Fruit fly (Drosophila melanogaster) whole organism, embryonic: ENCODE data around the gene Cnb.
A peak's percentile ranks its signal among the peaks of the same experiment; 100 is the strongest.

Experiments
- Awh ChIP-seq: fragments of 200-800 bp; sonication (Bioruptor generic); IDR thresholded peaks from 2 replicates; pipeline ENCODE4, ENCODE4 v1.3.6; 2022; ENCODE audit warnings: missing biosample characterization, missing genetic modification characterization
- BEAF-32 ChIP-seq: fragments of 200-800 bp; sonication (Bioruptor generic); optimal IDR thresholded peaks from 3 replicates; lab custom pipeline; 2017; ENCODE audit warnings: missing biosample characterization, missing genetic modification characterization, mild to moderate bottlenecking, moderate library complexity, missing genetic modification reagents
- CG10431 ChIP-seq: fragments of 200-800 bp; sonication (Bioruptor generic); optimal IDR thresholded peaks from 3 replicates; lab custom pipeline; 2018; ENCODE audit warnings: missing biosample characterization, mild to moderate bottlenecking, missing genetic modification characterization
- CG14014 ChIP-seq: fragments of 200-800 bp; sonication (Bioruptor generic); IDR thresholded peaks from 2 replicates; pipeline ENCODE4 v1.3.6; 2022; ENCODE audit warnings: missing biosample characterization, missing genetic modification characterization
- CG15073 ChIP-seq: fragments of 200-800 bp; sonication (Bioruptor generic); optimal IDR thresholded peaks from 2 replicates; lab custom pipeline; 2016; ENCODE audit warnings: missing biosample characterization, missing genetic modification characterization
- CG1647 ChIP-seq: fragments of 200-800 bp; sonication (Bioruptor generic); optimal IDR thresholded peaks from 3 replicates; lab custom pipeline; 2016; ENCODE audit warnings: missing biosample characterization, missing genetic modification characterization
- CG1832 ChIP-seq: fragments of 200-800 bp; sonication (Bioruptor generic); optimal IDR thresholded peaks from 2 replicates; lab custom pipeline; 2017; ENCODE audit warnings: missing biosample characterization, mild to moderate bottlenecking, missing genetic modification characterization, inconsistent platforms
- CG2875 ChIP-seq: fragments of 200-800 bp; sonication (Bioruptor generic); optimal IDR thresholded peaks from 2 replicates; lab custom pipeline; 2017; ENCODE audit warnings: missing biosample characterization, mild to moderate bottlenecking, missing genetic modification characterization, missing genetic modification reagents
- CG3163 ChIP-seq: fragments of 200-800 bp; sonication (Bioruptor generic); optimal IDR thresholded peaks from 3 replicates; lab custom pipeline; 2016; ENCODE audit warnings: missing biosample characterization, missing genetic modification characterization
- CG3726 ChIP-seq: fragments of 200-800 bp; sonication (Bioruptor generic); IDR thresholded peaks from 3 replicates; pipeline ENCODE4, ENCODE4 v1.3.6; 2022; ENCODE audit warnings: missing biosample characterization, missing genetic modification characterization
- CG4282 ChIP-seq: fragments of 200-800 bp; sonication (Bioruptor generic); optimal IDR thresholded peaks from 2 replicates; lab custom pipeline; 2016; ENCODE audit warnings: missing biosample characterization, missing genetic modification characterization
- CG7987 ChIP-seq: fragments of 200-800 bp; sonication (Bioruptor generic); optimal IDR thresholded peaks from 2 replicates; lab custom pipeline; 2018; ENCODE audit warnings: missing biosample characterization, mild to moderate bottlenecking, missing genetic modification characterization, moderate library complexity
- CG9817 ChIP-seq: fragments of 200-800 bp; sonication (Bioruptor generic); optimal IDR thresholded peaks from 2 replicates; lab custom pipeline; 2018; ENCODE audit warnings: missing biosample characterization, mild to moderate bottlenecking, missing genetic modification characterization, moderate library complexity
- Deaf1 ChIP-seq: fragments of 200-800 bp; optimal IDR thresholded peaks from 3 replicates; lab custom pipeline; 2019; ENCODE audit warnings: missing biosample characterization, mild to moderate bottlenecking, missing genetic modification characterization, moderate library complexity
- Drgx ChIP-seq: fragments of 200-800 bp; sonication (Bioruptor generic); IDR thresholded peaks from 2 replicates; pipeline ENCODE4 v1.3.6; 2022; ENCODE audit warnings: missing biosample characterization, missing genetic modification characterization
- Hey ChIP-seq: fragments of 200-800 bp; sonication (Bioruptor generic); optimal IDR thresholded peaks from 3 replicates; lab custom pipeline; 2018; ENCODE audit warnings: missing biosample characterization, mild to moderate bottlenecking, missing genetic modification characterization
- Jarid2 ChIP-seq: fragments of 200-800 bp; sonication (Bioruptor generic); optimal IDR thresholded peaks from 3 replicates; lab custom pipeline; 2017; ENCODE audit warnings: mild to moderate bottlenecking, missing biosample characterization, missing genetic modification reagents, missing genetic modification characterization
- MESR4 ChIP-seq: fragments of 200-800 bp; sonication (Bioruptor generic); optimal IDR thresholded peaks from 2 replicates; lab custom pipeline; 2018; ENCODE audit warnings: missing biosample characterization, mild to moderate bottlenecking, missing genetic modification characterization, moderate library complexity
- Med ChIP-seq: fragments of 200-800 bp; sonication (Bioruptor generic); peaks from one replicate; lab custom pipeline; 2016; ENCODE audit warnings: missing biosample characterization, missing genetic modification characterization, mild to moderate bottlenecking, inconsistent platforms, moderate library complexity
- NC2β ChIP-seq: fragments of 200-800 bp; sonication (Bioruptor generic); optimal IDR thresholded peaks from 2 replicates; lab custom pipeline; 2016; ENCODE audit warnings: missing biosample characterization, missing genetic modification characterization
- Nf-YB ChIP-seq: fragments of 200-800 bp; sonication (Bioruptor generic); optimal IDR thresholded peaks from 3 replicates; lab custom pipeline; 2019; ENCODE audit warnings: missing biosample characterization, mild to moderate bottlenecking, missing genetic modification characterization, moderate library complexity
- Nf-YC ChIP-seq: fragments of 200-800 bp; optimal IDR thresholded peaks from 3 replicates; lab custom pipeline; 2019; ENCODE audit warnings: missing biosample characterization, mild to moderate bottlenecking, missing genetic modification characterization, moderate library complexity
- Poxn ChIP-seq: fragments of 200-800 bp; sonication (Bioruptor generic); IDR thresholded peaks from 2 replicates; pipeline ENCODE4 v1.3.6; 2022; ENCODE audit warnings: missing biosample characterization, missing genetic modification characterization
- ab ChIP-seq: fragments of 200-800 bp; sonication (Bioruptor generic); optimal IDR thresholded peaks from 2 replicates; lab custom pipeline; 2016; ENCODE audit warnings: missing biosample characterization, missing genetic modification characterization
- abd-A ChIP-seq: fragments of 200-800 bp; sonication (Bioruptor generic); optimal IDR thresholded peaks from 3 replicates; lab custom pipeline; 2019; ENCODE audit warnings: missing biosample characterization, mild to moderate bottlenecking, missing genetic modification characterization, moderate library complexity
- cg ChIP-seq: fragments of 200-800 bp; sonication (Bioruptor generic); optimal IDR thresholded peaks from 3 replicates; lab custom pipeline; 2019; ENCODE audit warnings: missing biosample characterization, mild to moderate bottlenecking, missing genetic modification characterization, moderate library complexity
- chinmo ChIP-seq: fragments of 200-800 bp; sonication (Bioruptor generic); IDR thresholded peaks from 4 replicates; pipeline ENCODE4 v1.3.6; 2022; ENCODE audit warnings: missing biosample characterization, missing genetic modification characterization; ENCODE audit not compliant: partially characterized antibody
- crol ChIP-seq: fragments of 200-800 bp; sonication (Bioruptor generic); IDR thresholded peaks from 2 replicates; pipeline ENCODE4 v1.3.6; 2022; ENCODE audit warnings: missing biosample characterization, missing genetic modification characterization
- danr ChIP-seq: fragments of 200-800 bp; sonication (Bioruptor generic); IDR thresholded peaks from 2 replicates; pipeline ENCODE4 v1.3.6; 2022; ENCODE audit warnings: missing biosample characterization, missing genetic modification characterization
- dimm ChIP-seq: fragments of 200-800 bp; sonication (Bioruptor generic); IDR thresholded peaks from 2 replicates; pipeline ENCODE4 v1.3.6; 2022; ENCODE audit warnings: missing biosample characterization, missing genetic modification characterization
- ewg ChIP-seq: fragments of 200-800 bp; sonication (Bioruptor generic); optimal IDR thresholded peaks from 3 replicates; lab custom pipeline; 2017; ENCODE audit warnings: mild to moderate bottlenecking, missing biosample characterization, missing genetic modification reagents, missing genetic modification characterization
- grn ChIP-seq: fragments of 200-800 bp; sonication (Bioruptor generic); optimal IDR thresholded peaks from 3 replicates; lab custom pipeline; 2017; ENCODE audit warnings: missing biosample characterization, missing genetic modification characterization
- her ChIP-seq: fragments of 200-800 bp; sonication (Bioruptor generic); optimal IDR thresholded peaks from 2 replicates; lab custom pipeline; 2016; ENCODE audit warnings: missing biosample characterization, missing genetic modification characterization
- kay ChIP-seq: fragments of 200-800 bp; sonication (Bioruptor generic); optimal IDR thresholded peaks from 2 replicates; lab custom pipeline; 2016; ENCODE audit warnings: missing biosample characterization, missing genetic modification characterization
- ken ChIP-seq: fragments of 200-800 bp; sonication (Bioruptor generic); IDR thresholded peaks from 3 replicates; pipeline ENCODE4 v1.3.6; 2022; ENCODE audit warnings: missing biosample characterization, missing genetic modification characterization
- nerfin-1 ChIP-seq: fragments of 200-800 bp; sonication (Bioruptor generic); optimal IDR thresholded peaks from 3 replicates; lab custom pipeline; 2019; ENCODE audit warnings: missing biosample characterization, mild to moderate bottlenecking, missing genetic modification characterization, moderate library complexity
- sd ChIP-seq: fragments of 200-800 bp; sonication (Bioruptor generic); optimal IDR thresholded peaks from 3 replicates; lab custom pipeline; 2018; ENCODE audit warnings: missing biosample characterization, mild to moderate bottlenecking, missing genetic modification characterization, moderate library complexity
- sens ChIP-seq: fragments of 200-800 bp; sonication (Bioruptor generic); peaks from one replicate; lab custom pipeline; 2016; ENCODE audit warnings: missing biosample characterization, missing genetic modification characterization
- seq ChIP-seq: fragments of 200-800 bp; sonication (Bioruptor generic); IDR thresholded peaks from 2 replicates; pipeline ENCODE4 v1.3.6; 2022; ENCODE audit warnings: missing biosample characterization, missing genetic modification characterization
- sna ChIP-seq: fragments of 200-800 bp; sonication (Bioruptor generic); IDR thresholded peaks from 2 replicates; pipeline ENCODE4 v1.3.6; 2022; ENCODE audit warnings: missing biosample characterization, missing genetic modification characterization; ENCODE audit not compliant: partially characterized antibody
- sug ChIP-seq: fragments of 200-800 bp; optimal IDR thresholded peaks from 2 replicates; lab custom pipeline; 2019; ENCODE audit warnings: missing biosample characterization, mild to moderate bottlenecking, missing genetic modification characterization, moderate library complexity
- vfl ChIP-seq: fragments of 200-800 bp; sonication (Bioruptor generic); optimal IDR thresholded peaks from 2 replicates; lab custom pipeline; 2016; ENCODE audit warnings: missing biosample characterization, missing genetic modification characterization
- vvl ChIP-seq: fragments of 200-800 bp; sonication (Bioruptor generic); IDR thresholded peaks from 2 replicates; pipeline ENCODE4 v1.3.6; 2022; ENCODE audit warnings: missing biosample characterization, missing genetic modification characterization
- yki ChIP-seq: fragments of >200 bp; optimal IDR thresholded peaks from 3 replicates; lab custom pipeline; 2018

The Cnb gene

dm6 chr3L:1920943-1921342 is 26.4 kb upstream of the Cnb start, which contains the start of gene Dbx (continued):
- peak; percentile 17 for TF ChIP-seq ewg (GFP tag; lab: Kevin White, UChicago)
- TF ChIP-seq CG1832 (GFP tag; lab: Kevin White, UChicago), result peak; percentile 69
- no peak for TF ChIP-seq dimm (GFP tag; lab: Robert Waterston, UW)
- TF ChIP-seq grn (GFP tag; lab: Kevin White, UChicago), result no peak
- no peak for TF ChIP-seq CG2875 (GFP tag; lab: Kevin White, UChicago)
- peak; percentile 39 for TF ChIP-seq yki (lab: Kevin White, UChicago)
- peak; percentile 51 for TF ChIP-seq Jarid2 (GFP tag; lab: Kevin White, UChicago)
- TF ChIP-seq seq (GFP tag; lab: Robert Waterston, UW), result peak; percentile 67; the same call in 1 of the 2 replicates
- peak; percentile 63 for TF ChIP-seq cg (GFP tag; lab: Kevin White, UChicago)
- no peak for TF ChIP-seq CG4282

dm6 chr3L:1928959-1929358 is 18.4 kb upstream of the Cnb start:
- TF ChIP-seq Nf-YC (tag; lab: Kevin White, UChicago), result peak; percentile 85
- TF ChIP-seq seq (GFP tag; lab: Robert Waterston, UW), result peak; percentile 55
- TF ChIP-seq danr (GFP tag; lab: Robert Waterston, UW), result no peak
- TF ChIP-seq Hey (tag; lab: Kevin White, UChicago), result peak; percentile 15
- peak; percentile 35 for TF ChIP-seq nerfin-1 (tag; lab: Kevin White, UChicago)
- no peak for TF ChIP-seq CG14014 (GFP tag; lab: Robert Waterston, UW)
- TF ChIP-seq BEAF-32 (GFP tag; lab: Kevin White, UChicago), result no peak
- TF ChIP-seq CG1647 (GFP tag; lab: Kevin White, UChicago), result no peak
- peak; percentile 85 for TF ChIP-seq Nf-YB (GFP tag; lab: Kevin White, UChicago)
- TF ChIP-seq sd (tag; lab: Kevin White, UChicago), result peak; percentile 41
- TF ChIP-seq crol, result 0 out of 2 replicates have a peak, but pooled peaks have one; percentile 9
- peak; percentile 16 for TF ChIP-seq cg (GFP tag; lab: Kevin White, UChicago)
- TF ChIP-seq, all 482 proteins: peak for 8

dm6 chr3L:1937469-1937868 is 9.9 kb upstream of the Cnb start:
- peak; percentile 51 for TF ChIP-seq sens (GFP tag; lab: Kevin White, UChicago)
- TF ChIP-seq Med (GFP tag; lab: Kevin White, UChicago), result peak; percentile 65
- TF ChIP-seq CG3726 (GFP tag; lab: Robert Waterston, UW), result no peak
- TF ChIP-seq Drgx (GFP tag; lab: Robert Waterston, UW), result 0 out of 2 replicates have a peak, but pooled peaks have one; percentile 32
- TF ChIP-seq vfl, result no peak
- no peak for TF ChIP-seq kay (GFP tag; lab: Kevin White, UChicago)

dm6 chr3L:1938767-1939166 is 8.6 kb upstream of the Cnb start, which contains the start of the genes CG46523 and CG5687:
Gene CG46523, minus strand, starts transcription at chr3L:1939103.
Gene CG5687, minus strand, starts transcription at chr3L:1939103.
- no peak for TF ChIP-seq NC2β
- peak; percentile 13 for TF ChIP-seq Deaf1 (tag; lab: Kevin White, UChicago)
- peak; percentile 4 for TF ChIP-seq Med (GFP tag; lab: Kevin White, UChicago)
- no peak for TF ChIP-seq CG9817 (tag; lab: Kevin White, UChicago)
- TF ChIP-seq CG15073 (GFP tag; lab: Kevin White, UChicago), result no peak
- TF ChIP-seq CG3163 (GFP tag; lab: Kevin White, UChicago), result peak; percentile 21

- 0 out of 4 replicates have a peak, but pooled peaks have one; percentile 60 for TF ChIP-seq chinmo (GFP tag; lab: Robert Waterston, UW)
- TF ChIP-seq CG10431 (GFP tag; lab: Kevin White, UChicago), result peak; percentile 72
- no peak for TF ChIP-seq ken (GFP tag; lab: Robert Waterston, UW)
- no peak for TF ChIP-seq her (GFP tag; lab: Kevin White, UChicago)
- TF ChIP-seq abd-A (tag; lab: Kevin White, UChicago), result no peak
- TF ChIP-seq MESR4 (GFP tag; lab: Kevin White, UChicago), result no peak
- TF ChIP-seq sug (tag; lab: Kevin White, UChicago), result no peak
- no peak for TF ChIP-seq ab (GFP tag; lab: Kevin White, UChicago)
- no peak for TF ChIP-seq sna (GFP tag; lab: Robert Waterston, UW)
- TF ChIP-seq Poxn (GFP tag; lab: Robert Waterston, UW), result no peak
- TF ChIP-seq CG7987 (GFP tag; lab: Kevin White, UChicago), result peak; percentile 67
- TF ChIP-seq Awh, result no peak
- peak; percentile 50; the same call in 1 of the 2 replicates for TF ChIP-seq vvl (GFP tag; lab: Robert Waterston, UW)
These were observed 7.3 kb upstream of the Cnb start for dm6 chr3L:1939983-1940504.
